Worm (Caenorhabditis elegans) whole organism, L1 larva: Measurements from ENCODE around the gene T01H10.11.

Experiments used
- C04F5.9 ChIP-seq: sonication (generic microtip); optimal IDR thresholded peaks from 2 replicates; lab custom pipeline; 2016; ENCODE audit warnings: missing genetic modification characterization, missing compliant biosample characterization
- aha-1 ChIP-seq: fragments of 150-350 bp; optimal IDR thresholded peaks from 2 replicates; lab custom pipeline; 2014; ENCODE audit warnings: missing biosample characterization, missing genetic modification characterization
- alr-1 ChIP-seq: fragments of 200-800 bp; sonication (Bioruptor generic); optimal IDR thresholded peaks from 2 replicates; lab custom pipeline; 2018; ENCODE audit warnings: borderline replicate concordance, mild to moderate bottlenecking, missing genetic modification characterization, missing compliant biosample characterization
- ama-1 ChIP-seq: fragments of 150-350 bp; optimal IDR thresholded peaks from 2 replicates; lab custom pipeline; 2014
- ceh-8 ChIP-seq: fragments of 200-800 bp; sonication (Bioruptor generic); optimal IDR thresholded peaks from 2 replicates; lab custom pipeline; 2018; ENCODE audit warnings: mild to moderate bottlenecking, missing genetic modification characterization, moderate library complexity, missing compliant biosample characterization
- ceh-82 ChIP-seq, 3 experiments: fragments of 150-350 bp in 1 of 3; sonication (generic microtip) in 2 of 3; optimal IDR thresholded peaks; 2 replicates each; lab custom pipeline; 2014 to 2017; ENCODE audit warnings: missing biosample characterization in 3 of 3, missing genetic modification characterization in 3 of 3
- ceh-88 ChIP-seq: fragments of 200-800 bp; sonication (Bioruptor generic); IDR thresholded peaks from 2 replicates; pipeline ENCODE4 v1.3.6; 2022; ENCODE audit warnings: missing genetic modification characterization, missing compliant biosample characterization
- ceh-90 ChIP-seq: sonication (generic microtip); optimal IDR thresholded peaks from 2 replicates; lab custom pipeline; 2016; ENCODE audit warnings: missing genetic modification characterization, missing compliant biosample characterization
- dsc-1 ChIP-seq: sonication (generic microtip); optimal IDR thresholded peaks from 2 replicates; lab custom pipeline; 2016; ENCODE audit warnings: mild to moderate bottlenecking, missing genetic modification characterization, missing compliant biosample characterization
- efl-1 ChIP-seq, 4 experiments: fragments of 150-350 bp; optimal IDR thresholded peaks in 3 of 4; peaks in 1 of 4; 1 replicate in 1 of 4; 2 replicates in 3 of 4; lab custom pipeline; 2014; ENCODE audit warnings: missing biosample characterization in 2 of 4, missing genetic modification characterization in 2 of 4, missing genetic modification reagents in 2 of 4
- egl-27 ChIP-seq, 2 experiments: fragments of 150-350 bp in 1 of 2; sonication (generic microtip); optimal IDR thresholded peaks; 3 replicates each; lab custom pipeline; 2017 to 2018; ENCODE audit warnings: missing biosample characterization in 2 of 2, missing genetic modification characterization in 2 of 2, missing genetic modification reagents in 2 of 2
- elt-3 ChIP-seq, 6 experiments: fragments of 150-350 bp in 1 of 6; sonication (generic microtip); optimal IDR thresholded peaks; 2 replicates each; lab custom pipeline; 2017 to 2018; ENCODE audit warnings: missing biosample characterization in 6 of 6, missing genetic modification characterization in 6 of 6, inconsistent platforms in 1 of 6
- fkh-10 ChIP-seq: sonication (generic microtip); optimal IDR thresholded peaks from 2 replicates; lab custom pipeline; 2017; ENCODE audit warnings: missing biosample characterization, missing genetic modification reagents, missing genetic modification characterization
- fkh-8 ChIP-seq: sonication (generic microtip); optimal IDR thresholded peaks from 2 replicates; lab custom pipeline; 2016; ENCODE audit warnings: mild to moderate bottlenecking, missing genetic modification characterization, missing compliant biosample characterization
- grh-1 ChIP-seq: fragments of 200-800 bp; sonication (Bioruptor generic); IDR thresholded peaks from 2 replicates; pipeline ENCODE4 v1.3.6; 2022; ENCODE audit warnings: missing genetic modification reagents, missing genetic modification characterization, missing compliant biosample characterization
- hlh-17 ChIP-seq: fragments of 200-800 bp; sonication (Bioruptor generic); optimal IDR thresholded peaks from 2 replicates; lab custom pipeline; 2018; ENCODE audit warnings: missing genetic modification characterization, mild to moderate bottlenecking, missing compliant biosample characterization, moderate library complexity, borderline replicate concordance
- hpl-2 ChIP-seq: fragments of 150-350 bp; optimal IDR thresholded peaks from 2 replicates; lab custom pipeline; 2014; ENCODE audit warnings: missing biosample characterization, missing genetic modification reagents, missing genetic modification characterization
- irx-1 ChIP-seq: sonication (generic microtip); optimal IDR thresholded peaks from 2 replicates; lab custom pipeline; 2016; ENCODE audit warnings: missing genetic modification characterization, missing compliant biosample characterization
- jun-1 ChIP-seq: fragments of 150-350 bp; optimal IDR thresholded peaks from 2 replicates; lab custom pipeline; 2014; ENCODE audit warnings: missing biosample characterization, missing genetic modification reagents, missing genetic modification characterization
- lin-14 ChIP-seq: fragments of 200-800 bp; sonication (Bioruptor generic); optimal IDR thresholded peaks from 2 replicates; lab custom pipeline; 2018; ENCODE audit warnings: mild to moderate bottlenecking, missing genetic modification characterization, moderate library complexity, missing compliant biosample characterization
- lin-35 ChIP-seq, 2 experiments: fragments of 150-350 bp; optimal IDR thresholded peaks; 2 replicates each; lab custom pipeline; 2014; ENCODE audit warnings: missing biosample characterization in 2 of 2, missing genetic modification characterization in 2 of 2, missing genetic modification reagents in 2 of 2
- lin-39 ChIP-seq: fragments of 150-350 bp; optimal IDR thresholded peaks from 2 replicates; lab custom pipeline; 2014; ENCODE audit warnings: missing biosample characterization, missing genetic modification reagents, missing genetic modification characterization
- lir-3 ChIP-seq: sonication (generic microtip); optimal IDR thresholded peaks from 2 replicates; lab custom pipeline; 2016; ENCODE audit warnings: mild to moderate bottlenecking, missing genetic modification characterization, moderate library complexity, missing compliant biosample characterization; ENCODE audit not compliant: poor library complexity
- nhr-19 ChIP-seq: fragments of 200-800 bp; sonication (Bioruptor generic); conservative IDR thresholded peaks from 2 replicates; pipeline ENCODE4 v1.3.6; 2022; ENCODE audit warnings: missing genetic modification characterization, missing compliant biosample characterization
- nhr-237 ChIP-seq: fragments of 150-350 bp; optimal IDR thresholded peaks from 2 replicates; lab custom pipeline; 2014; ENCODE audit warnings: missing biosample characterization, missing genetic modification characterization
- nhr-28 ChIP-seq: fragments of 150-350 bp; optimal IDR thresholded peaks from 2 replicates; lab custom pipeline; 2014; ENCODE audit warnings: missing biosample characterization, missing genetic modification characterization
- nhr-76 ChIP-seq: sonication (generic microtip); optimal IDR thresholded peaks from 2 replicates; lab custom pipeline; 2017; ENCODE audit warnings: missing biosample characterization, missing genetic modification characterization
- nhr-85 ChIP-seq: sonication (generic microtip); peaks from one replicate; lab custom pipeline; 2016; ENCODE audit warnings: missing genetic modification characterization, inconsistent platforms, missing compliant biosample characterization
- nhr-90 ChIP-seq: sonication (generic microtip); optimal IDR thresholded peaks from 2 replicates; lab custom pipeline; 2016; ENCODE audit warnings: mild to moderate bottlenecking, missing genetic modification characterization, missing compliant biosample characterization; ENCODE audit not compliant: poor library complexity
- pag-3 ChIP-seq: sonication (generic microtip); optimal IDR thresholded peaks from 2 replicates; lab custom pipeline; 2017; ENCODE audit warnings: missing genetic modification characterization, mild to moderate bottlenecking, missing compliant biosample characterization, antibody characterized with exemption, borderline replicate concordance; ENCODE audit not compliant: insufficient read depth
- pax-3 ChIP-seq: fragments of 200-800 bp; sonication (Bioruptor generic); optimal IDR thresholded peaks from 2 replicates; lab custom pipeline; 2018; ENCODE audit warnings: mild to moderate bottlenecking, missing genetic modification characterization, moderate library complexity, missing compliant biosample characterization
- pqm-1 ChIP-seq: sonication (generic microtip); optimal IDR thresholded peaks from 3 replicates; lab custom pipeline; 2017; ENCODE audit warnings: missing biosample characterization, missing genetic modification characterization
- rnt-1 ChIP-seq: sonication (generic microtip); optimal IDR thresholded peaks from 2 replicates; lab custom pipeline; 2016; ENCODE audit warnings: mild to moderate bottlenecking, missing genetic modification characterization, moderate library complexity, missing compliant biosample characterization
- snpc-4 ChIP-seq: fragments of 150-350 bp; optimal IDR thresholded peaks from 2 replicates; lab custom pipeline; 2014; ENCODE audit warnings: missing biosample characterization, missing genetic modification characterization
- sox-4 ChIP-seq: sonication (generic microtip); optimal IDR thresholded peaks from 2 replicates; lab custom pipeline; 2016; ENCODE audit warnings: missing genetic modification characterization, missing compliant biosample characterization
- sptf-1 ChIP-seq: fragments of 150-350 bp; optimal IDR thresholded peaks from 2 replicates; lab custom pipeline; 2014; ENCODE audit warnings: missing biosample characterization, missing genetic modification characterization
- sup-37 ChIP-seq: fragments of 200-800 bp; sonication (Bioruptor generic); optimal IDR thresholded peaks from 2 replicates; lab custom pipeline; 2018; ENCODE audit warnings: mild to moderate bottlenecking, missing genetic modification characterization, missing compliant biosample characterization
- tbx-2 ChIP-seq: sonication (generic microtip); optimal IDR thresholded peaks from 2 replicates; lab custom pipeline; 2016; ENCODE audit warnings: missing genetic modification characterization, missing compliant biosample characterization
- unc-130 ChIP-seq: fragments of 150-350 bp; optimal IDR thresholded peaks from 2 replicates; lab custom pipeline; 2017; ENCODE audit warnings: missing biosample characterization, missing genetic modification characterization, inconsistent platforms
- unc-86 ChIP-seq: sonication (generic microtip); optimal IDR thresholded peaks from 2 replicates; lab custom pipeline; 2016; ENCODE audit warnings: missing genetic modification characterization, missing compliant biosample characterization
- unc-98 ChIP-seq: fragments of 200-800 bp; sonication (Bioruptor generic); IDR thresholded peaks from 2 replicates; pipeline ENCODE4 v1.3.6; 2022; ENCODE audit warnings: missing genetic modification characterization, missing compliant biosample characterization
- xbp-1 ChIP-seq: sonication (generic microtip); optimal IDR thresholded peaks from 2 replicates; lab custom pipeline; 2016; ENCODE audit warnings: missing genetic modification characterization, missing compliant biosample characterization
- ztf-4 ChIP-seq: fragments of 150-350 bp; optimal IDR thresholded peaks from 2 replicates; lab custom pipeline; 2014; ENCODE audit warnings: missing biosample characterization, missing genetic modification characterization

Gene T01H10.11

ce11 chrX:12095200-12095599 is 28.1 kb upstream of the T01H10.11 start:
- TF ChIP-seq nhr-90 (tag; lab: Kevin White, UChicago) (no peak), nhr-85 (tag; lab: Kevin White, UChicago) (no peak), ceh-90 (tag; lab: Kevin White, UChicago) (no peak), efl-1 (optimal IDR thresholded peaks at IDR 0.05; lab: Kevin White, UChicago) (no peak), efl-1 (GFP tag; optimal IDR thresholded peaks at IDR 0.05 in 1 of 2; lab: Kevin White, UChicago) (peak in 1 of 2 experiments; percentile 58)
- TF ChIP-seq, all 84 proteins: peak for 1

ce11 chrX:12097995-12098394 is 25.3 kb upstream of the T01H10.11 start:
- TF ChIP-seq pag-3 (tag; lab: Kevin White, UChicago) (no peak), ceh-88 (GFP tag; lab: Robert Waterston, UW) (no peak), C04F5.9 (tag; lab: Kevin White, UChicago) (no peak), unc-86 (no peak), snpc-4 (tag; lab: Kevin White, UChicago) (no peak), lin-14 (GFP tag; lab: Kevin White, UChicago) (no peak), nhr-85 (tag; lab: Kevin White, UChicago) (no peak), grh-1 (GFP tag; lab: Robert Waterston, UW) (no peak)

ce11 chrX:12103712-12104111 is 19.5 kb upstream of the T01H10.11 start, which contains the start of gene W03G11.3:
W03G11.3 (minus strand) TSS chrX:12103812.
- TF ChIP-seq hpl-2 (GFP tag; lab: Kevin White, UChicago) (no peak), ceh-90 (tag; lab: Kevin White, UChicago) (no peak), sptf-1 (tag; lab: Kevin White, UChicago) (no peak), egl-27 (tag; optimal IDR thresholded peaks at IDR 0.05; lab: Kevin White, UChicago) (no peak), ceh-88 (GFP tag; lab: Robert Waterston, UW) (no peak), pax-3 (tag; lab: Kevin White, UChicago) (no peak), nhr-28 (no peak), xbp-1 (tag; lab: Kevin White, UChicago) (no peak), sup-37 (no peak), alr-1 (tag; lab: Kevin White, UChicago) (no peak), pqm-1 (tag; lab: Kevin White, UChicago) (no peak), ceh-82 (tag; optimal IDR thresholded peaks at IDR 0.05; lab: Kevin White, UChicago) (no peak), nhr-237 (no peak), unc-98 (GFP tag; lab: Robert Waterston, UW) (no peak), grh-1 (GFP tag; lab: Robert Waterston, UW) (no peak), fkh-10 (no peak), hlh-17 (GFP tag; lab: Kevin White, UChicago) (no peak), aha-1 (tag; lab: Kevin White, UChicago) (no peak), lin-39 (tag; lab: Kevin White, UChicago) (no peak), ceh-8 (GFP tag; lab: Kevin White, UChicago) (no peak)
- TF ChIP-seq, all 84 proteins: peak for 0

ce11 chrX:12104630-12105029 is 18.6 kb upstream of the T01H10.11 start, which contains the start of gene col-181:
col-181 (plus strand) TSS chrX:12104930.
- no peak for TF ChIP-seq jun-1 (tag; lab: Kevin White, UChicago)
- peak; percentile 7 for TF ChIP-seq pag-3 (tag; lab: Kevin White, UChicago)

ce11 chrX:12105458-12105857 is 17.8 kb upstream of the T01H10.11 start:
- TF ChIP-seq nhr-90 (tag; lab: Kevin White, UChicago) (no peak), sox-4 (tag; lab: Kevin White, UChicago) (no peak), unc-130 (tag; lab: Kevin White, UChicago) (no peak), rnt-1 (no peak), tbx-2 (tag; lab: Kevin White, UChicago) (no peak), elt-3 (tag; optimal IDR thresholded peaks at IDR 0.05; lab: Kevin White, UChicago) (no peak), ama-1 (no peak), nhr-28 (no peak), lir-3 (no peak), pqm-1 (tag; lab: Kevin White, UChicago) (no peak), fkh-8 (tag; lab: Kevin White, UChicago) (no peak), nhr-76 (no peak), lin-35 (GFP tag; optimal IDR thresholded peaks at IDR 0.05; lab: Kevin White, UChicago) (no peak), irx-1 (no peak), nhr-19 (no peak), snpc-4 (tag; lab: Kevin White, UChicago) (no peak), pag-3 (tag; lab: Kevin White, UChicago) (no peak), ztf-4 (tag; lab: Kevin White, UChicago) (no peak), egl-27 (tag; optimal IDR thresholded peaks at IDR 0.05; lab: Kevin White, UChicago) (no peak), dsc-1 (tag; lab: Kevin White, UChicago) (no peak)
